Fruit fly (Drosophila melanogaster) whole organism, embryonic: ENCODE results near the gene CG5500.

Experiments
- CG10565 ChIP-seq: fragments of 200-800 bp; sonication (Bioruptor generic); optimal IDR thresholded peaks from 3 replicates; lab custom pipeline; 2016; ENCODE audit warnings: missing biosample characterization, mild to moderate bottlenecking, missing genetic modification characterization
- CG11398 ChIP-seq: fragments of 200-800 bp; sonication (Bioruptor generic); optimal IDR thresholded peaks from 2 replicates; lab custom pipeline; 2016; ENCODE audit warnings: missing biosample characterization, missing genetic modification characterization
- CG11456 ChIP-seq: fragments of 200-800 bp; sonication (Bioruptor generic); IDR thresholded peaks from 3 replicates; pipeline ENCODE4 v1.3.6; 2022; ENCODE audit warnings: missing biosample characterization, missing genetic modification characterization
- CG14667 ChIP-seq: fragments of 200-800 bp; sonication (Bioruptor generic); IDR thresholded peaks from 2 replicates; pipeline ENCODE4 v1.3.6; 2022; ENCODE audit warnings: missing biosample characterization, missing genetic modification characterization
- CG14965 ChIP-seq: fragments of 200-800 bp; sonication (Bioruptor generic); optimal IDR thresholded peaks from 2 replicates; lab custom pipeline; 2016; ENCODE audit warnings: missing biosample characterization, missing genetic modification characterization, borderline replicate concordance
- CG15601 ChIP-seq: fragments of 200-800 bp; sonication (Bioruptor generic); optimal IDR thresholded peaks from 3 replicates; lab custom pipeline; 2019; ENCODE audit warnings: missing biosample characterization, mild to moderate bottlenecking, missing genetic modification characterization, moderate library complexity
- CG1602 ChIP-seq: fragments of 200-800 bp; sonication (Bioruptor generic); optimal IDR thresholded peaks from 3 replicates; lab custom pipeline; 2016; ENCODE audit warnings: missing biosample characterization, missing genetic modification characterization
- CG17359 ChIP-seq: fragments of 200-800 bp; sonication (Bioruptor generic); optimal IDR thresholded peaks from 3 replicates; lab custom pipeline; 2018; ENCODE audit warnings: missing biosample characterization, mild to moderate bottlenecking, missing genetic modification characterization, moderate library complexity
- CG17568 ChIP-seq: fragments of 200-800 bp; sonication (Bioruptor generic); optimal IDR thresholded peaks from 2 replicates; lab custom pipeline; 2018; ENCODE audit warnings: missing biosample characterization, mild to moderate bottlenecking, missing genetic modification characterization, moderate library complexity
- CG2120 ChIP-seq: fragments of 200-800 bp; sonication (Bioruptor generic); optimal IDR thresholded peaks from 3 replicates; lab custom pipeline; 2016; ENCODE audit warnings: missing biosample characterization, missing genetic modification characterization
- CG6272 ChIP-seq: fragments of 200-800 bp; sonication (Bioruptor generic); IDR thresholded peaks from 2 replicates; pipeline ENCODE4 v1.3.6; 2022; ENCODE audit warnings: missing biosample characterization, missing genetic modification characterization
- CG6689 ChIP-seq: fragments of 200-800 bp; sonication (Bioruptor generic); IDR thresholded peaks from 2 replicates; pipeline ENCODE4 v1.3.6; 2022; ENCODE audit warnings: missing biosample characterization, missing genetic modification characterization
- CG7745 ChIP-seq: fragments of 200-800 bp; sonication (Bioruptor generic); optimal IDR thresholded peaks from 2 replicates; lab custom pipeline; 2018; ENCODE audit warnings: missing biosample characterization, mild to moderate bottlenecking, missing genetic modification characterization, moderate library complexity
- CG8478 ChIP-seq: fragments of >200 bp; optimal IDR thresholded peaks from 2 replicates; lab custom pipeline; 2018
- CG9797 ChIP-seq: fragments of 200-800 bp; sonication (Bioruptor generic); optimal IDR thresholded peaks from 3 replicates; lab custom pipeline; 2018; ENCODE audit warnings: missing biosample characterization, mild to moderate bottlenecking, missing genetic modification characterization
- CG9817 ChIP-seq: fragments of 200-800 bp; sonication (Bioruptor generic); optimal IDR thresholded peaks from 2 replicates; lab custom pipeline; 2018; ENCODE audit warnings: missing biosample characterization, mild to moderate bottlenecking, missing genetic modification characterization, moderate library complexity
- CkIIα-i1 ChIP-seq: fragments of 200-800 bp; sonication (Bioruptor generic); IDR thresholded peaks from 2 replicates; pipeline ENCODE4 v1.3.6; 2022; ENCODE audit warnings: missing biosample characterization, missing genetic modification characterization
- CrebB ChIP-seq: fragments of 200-800 bp; sonication (Bioruptor generic); optimal IDR thresholded peaks from 3 replicates; lab custom pipeline; 2018; ENCODE audit warnings: missing biosample characterization, mild to moderate bottlenecking, missing genetic modification characterization
- Dip3 ChIP-seq: fragments of 200-800 bp; sonication (Bioruptor generic); optimal IDR thresholded peaks from 3 replicates; lab custom pipeline; 2016; ENCODE audit warnings: missing biosample characterization, missing genetic modification characterization
- Dp ChIP-seq: fragments of 200-800 bp; sonication (Bioruptor generic); optimal IDR thresholded peaks from 2 replicates; lab custom pipeline; 2018; ENCODE audit warnings: missing biosample characterization, mild to moderate bottlenecking, missing genetic modification characterization, moderate library complexity
- HLHmδ ChIP-seq: fragments of 200-800 bp; sonication (Bioruptor generic); optimal IDR thresholded peaks from 2 replicates; lab custom pipeline; 2018; ENCODE audit warnings: missing biosample characterization, mild to moderate bottlenecking, missing genetic modification characterization, moderate library complexity
- HmgD ChIP-seq: fragments of 200-800 bp; sonication (Bioruptor generic); optimal IDR thresholded peaks from 3 replicates; lab custom pipeline; 2016; ENCODE audit warnings: missing biosample characterization, missing genetic modification characterization
- Med ChIP-seq: fragments of 200-800 bp; sonication (Bioruptor generic); peaks from one replicate; lab custom pipeline; 2016; ENCODE audit warnings: missing biosample characterization, missing genetic modification characterization, mild to moderate bottlenecking, inconsistent platforms, moderate library complexity
- Meics ChIP-seq: fragments of 200-800 bp; sonication (Bioruptor generic); optimal IDR thresholded peaks from 2 replicates; lab custom pipeline; 2017; ENCODE audit warnings: missing biosample characterization, mild to moderate bottlenecking, missing genetic modification characterization
- NC2β ChIP-seq: fragments of 200-800 bp; sonication (Bioruptor generic); optimal IDR thresholded peaks from 2 replicates; lab custom pipeline; 2016; ENCODE audit warnings: missing biosample characterization, missing genetic modification characterization
- Poxn ChIP-seq: fragments of 200-800 bp; sonication (Bioruptor generic); IDR thresholded peaks from 2 replicates; pipeline ENCODE4 v1.3.6; 2022; ENCODE audit warnings: missing biosample characterization, missing genetic modification characterization
- Ravus ChIP-seq: fragments of 200-800 bp; sonication (Bioruptor generic); IDR thresholded peaks from 2 replicates; pipeline ENCODE4 v1.3.6; 2022; ENCODE audit warnings: missing biosample characterization, missing genetic modification characterization
- Sox102F ChIP-seq: fragments of 200-800 bp; sonication (Bioruptor generic); optimal IDR thresholded peaks from 2 replicates; lab custom pipeline; 2018; ENCODE audit warnings: missing biosample characterization, mild to moderate bottlenecking, missing genetic modification characterization, moderate library complexity
- abd-A ChIP-seq: fragments of 200-800 bp; sonication (Bioruptor generic); optimal IDR thresholded peaks from 3 replicates; lab custom pipeline; 2019; ENCODE audit warnings: missing biosample characterization, mild to moderate bottlenecking, missing genetic modification characterization, moderate library complexity
- az2 ChIP-seq: fragments of 200-800 bp; sonication (Bioruptor generic); optimal IDR thresholded peaks from 3 replicates; lab custom pipeline; 2016; ENCODE audit warnings: missing biosample characterization, missing genetic modification characterization
- br ChIP-seq: fragments of >200 bp; optimal IDR thresholded peaks from 2 replicates; lab custom pipeline; 2017
- croc ChIP-seq: fragments of 200-800 bp; sonication (Bioruptor generic); conservative IDR thresholded peaks from 3 replicates; pipeline ENCODE4 v1.3.6; 2022; ENCODE audit warnings: missing biosample characterization, missing genetic modification characterization
- fd102C ChIP-seq: fragments of 200-800 bp; sonication (Bioruptor generic); optimal IDR thresholded peaks from 2 replicates; lab custom pipeline; 2018; ENCODE audit warnings: missing biosample characterization, mild to moderate bottlenecking, missing genetic modification characterization, moderate library complexity
- fu2 ChIP-seq: fragments of 200-800 bp; sonication (Bioruptor generic); optimal IDR thresholded peaks from 2 replicates; lab custom pipeline; 2016; ENCODE audit warnings: missing biosample characterization, missing genetic modification characterization
- gem ChIP-seq: fragments of 200-800 bp; sonication (Bioruptor generic); optimal IDR thresholded peaks from 2 replicates; lab custom pipeline; 2019; ENCODE audit warnings: missing biosample characterization, mild to moderate bottlenecking, missing genetic modification characterization, moderate library complexity
- gro ChIP-seq: fragments of 200-800 bp; sonication (Bioruptor generic); optimal IDR thresholded peaks from 2 replicates; lab custom pipeline; 2016; ENCODE audit warnings: missing biosample characterization, missing genetic modification characterization
- gsb-n ChIP-seq: fragments of 200-800 bp; sonication (Bioruptor generic); optimal IDR thresholded peaks from 3 replicates; lab custom pipeline; 2018; ENCODE audit warnings: missing biosample characterization, mild to moderate bottlenecking, missing genetic modification characterization
- hb ChIP-seq: fragments of 200-800 bp; sonication (Bioruptor generic); IDR thresholded peaks from 3 replicates; pipeline ENCODE4 v1.3.6; 2022; ENCODE audit warnings: missing biosample characterization, missing genetic modification characterization; ENCODE audit not compliant: partially characterized antibody
- kah ChIP-seq: fragments of 200-800 bp; sonication (Bioruptor generic); optimal IDR thresholded peaks from 2 replicates; lab custom pipeline; 2018; ENCODE audit warnings: missing biosample characterization, mild to moderate bottlenecking, missing genetic modification characterization
- knrl ChIP-seq: fragments of 200-800 bp; sonication (Bioruptor generic); IDR thresholded peaks from 3 replicates; pipeline ENCODE4 v1.3.6; 2022; ENCODE audit warnings: missing biosample characterization, missing genetic modification characterization; ENCODE audit not compliant: partially characterized antibody
- lmd ChIP-seq: fragments of 200-800 bp; sonication (Bioruptor generic); IDR thresholded peaks from 2 replicates; pipeline ENCODE4 v1.3.6; 2022; ENCODE audit warnings: missing biosample characterization, missing genetic modification characterization
- nerfin-1 ChIP-seq: fragments of 200-800 bp; sonication (Bioruptor generic); optimal IDR thresholded peaks from 3 replicates; lab custom pipeline; 2019; ENCODE audit warnings: missing biosample characterization, mild to moderate bottlenecking, missing genetic modification characterization, moderate library complexity
- onecut ChIP-seq: fragments of 200-800 bp; sonication (Bioruptor generic); IDR thresholded peaks from 2 replicates; pipeline ENCODE4 v1.3.6; 2022; ENCODE audit warnings: missing biosample characterization, missing genetic modification characterization
- peb ChIP-seq: fragments of 200-800 bp; sonication (Bioruptor generic); IDR thresholded peaks from 2 replicates; pipeline ENCODE4 v1.3.6; 2022; ENCODE audit warnings: missing biosample characterization, missing genetic modification characterization
- pfk ChIP-seq: fragments of 200-800 bp; sonication (Bioruptor generic); optimal IDR thresholded peaks from 2 replicates; lab custom pipeline; 2018; ENCODE audit warnings: missing biosample characterization, mild to moderate bottlenecking, missing genetic modification characterization, moderate library complexity
- rib ChIP-seq: fragments of 200-800 bp; sonication (Bioruptor generic); IDR thresholded peaks from 2 replicates; pipeline ENCODE4 v1.3.6; 2022; ENCODE audit warnings: missing biosample characterization, missing genetic modification characterization
- sc ChIP-seq, 3 experiments: fragments of >200 bp in 2 of 3; fragments of 200-800 bp in 1 of 3; sonication (Bioruptor generic) in 1 of 3; optimal IDR thresholded peaks; 2 replicates in 2 of 3; 3 replicates in 1 of 3; lab custom pipeline; 2017; ENCODE audit warnings: mild to moderate bottlenecking in 1 of 3, missing biosample characterization in 1 of 3, missing genetic modification characterization in 1 of 3, missing genetic modification reagents in 1 of 3
- seq ChIP-seq: fragments of 200-800 bp; sonication (Bioruptor generic); IDR thresholded peaks from 2 replicates; pipeline ENCODE4 v1.3.6; 2022; ENCODE audit warnings: missing biosample characterization, missing genetic modification characterization
- sob ChIP-seq: fragments of 200-800 bp; sonication (Bioruptor generic); IDR thresholded peaks from 2 replicates; pipeline ENCODE4 v1.3.6; 2022; ENCODE audit warnings: missing biosample characterization, missing genetic modification characterization
- tin ChIP-seq: fragments of 200-800 bp; sonication (Bioruptor generic); optimal IDR thresholded peaks from 3 replicates; lab custom pipeline; 2016; ENCODE audit warnings: missing biosample characterization, missing genetic modification characterization
- tna ChIP-seq: fragments of 200-800 bp; sonication (Bioruptor generic); IDR thresholded peaks from 2 replicates; pipeline ENCODE4 v1.3.6; 2022; ENCODE audit warnings: missing biosample characterization, missing genetic modification characterization; ENCODE audit not compliant: partially characterized antibody
- unpg ChIP-seq: fragments of 200-800 bp; sonication (Bioruptor generic); optimal IDR thresholded peaks from 3 replicates; lab custom pipeline; 2018; ENCODE audit warnings: missing biosample characterization, mild to moderate bottlenecking, missing genetic modification characterization, moderate library complexity

Gene CG5500

DNA sequence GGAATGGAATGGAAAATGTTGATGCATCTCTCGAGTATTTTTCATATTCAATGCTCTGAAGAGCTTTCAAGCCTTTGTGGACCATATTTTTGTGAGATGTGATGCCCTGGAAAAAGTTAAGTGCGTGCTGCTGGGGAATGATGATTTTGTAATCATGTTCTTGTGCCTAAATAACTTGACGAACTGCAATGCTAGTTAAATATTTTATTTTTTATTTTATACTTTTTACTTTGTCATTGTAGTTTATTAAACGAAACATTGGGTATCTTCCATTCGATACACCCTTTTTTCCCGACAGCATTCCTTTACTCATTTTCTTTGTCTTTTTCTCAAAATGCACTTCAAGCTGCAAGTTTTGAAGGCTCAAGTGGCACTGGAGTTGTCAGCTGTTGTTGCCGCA, 23.6 kb downstream of the CG5500 start (continued):
- TF ChIP-seq kah (GFP tag; lab: Kevin White, UChicago) (no peak), Ravus (GFP tag; lab: Robert Waterston, UW) (no peak), Med (GFP tag; lab: Kevin White, UChicago) (peak; percentile 27), HLHmδ (GFP tag; lab: Kevin White, UChicago) (no peak), Sox102F (GFP tag; lab: Kevin White, UChicago) (peak; percentile 78), br (lab: Kevin White, UChicago) (no peak), Dp (GFP tag; lab: Kevin White, UChicago) (no peak), fd102C (GFP tag; lab: Kevin White, UChicago) (no peak), CrebB (tag; lab: Kevin White, UChicago) (no peak), nerfin-1 (tag; lab: Kevin White, UChicago) (no peak), pfk (GFP tag; lab: Kevin White, UChicago) (no peak), CG11398 (no peak), seq (no peak), CG7745 (tag; lab: Kevin White, UChicago) (no peak), gem (tag; lab: Kevin White, UChicago) (peak; percentile 72), Poxn (GFP tag; lab: Robert Waterston, UW) (no peak), CG14965 (GFP tag; lab: Kevin White, UChicago) (no peak), peb (GFP tag; lab: Robert Waterston, UW) (no peak), CG8478 (lab: Kevin White, UChicago) (no peak), sc (optimal IDR thresholded peaks at IDR 0.05; lab: Kevin White, UChicago) (no peak), sc (GFP tag; optimal IDR thresholded peaks at IDR 0.05; lab: Kevin White, UChicago) (peak; percentile 42), fu2 (GFP tag; lab: Kevin White, UChicago) (no peak), NC2β (GFP tag; lab: Kevin White, UChicago) (no peak), CG6689 (GFP tag; lab: Robert Waterston, UW) (peak; percentile 56), hb (GFP tag; lab: Robert Waterston, UW) (no peak), CG17359 (tag; lab: Kevin White, UChicago) (peak; percentile 67), abd-A (no peak), unpg (GFP tag; lab: Kevin White, UChicago) (peak; percentile 57), CG17568 (GFP tag; lab: Kevin White, UChicago) (no peak), az2 (GFP tag; lab: Kevin White, UChicago) (peak; percentile 65), CG9817 (tag; lab: Kevin White, UChicago) (no peak), CG11456 (GFP tag; lab: Robert Waterston, UW) (0 out of 3 replicates have a peak, but pooled peaks have one; percentile 47), tin (GFP tag; lab: Kevin White, UChicago) (peak; percentile 49), tna (no peak), CG9797 (GFP tag; lab: Kevin White, UChicago) (no peak), Dip3 (GFP tag; lab: Kevin White, UChicago) (no peak), CG10565 (GFP tag; lab: Kevin White, UChicago) (no peak), CG2120 (GFP tag; lab: Kevin White, UChicago) (no peak), CG14667 (peak; percentile 32; the same call in 1 of the 2 replicates), croc (GFP tag; lab: Robert Waterston, UW) (peak; percentile 48), Meics (GFP tag; lab: Kevin White, UChicago) (no peak), gsb-n (tag; lab: Kevin White, UChicago) (peak; percentile 8), gro (GFP tag; lab: Kevin White, UChicago) (no peak), knrl (GFP tag; lab: Robert Waterston, UW) (no peak), CkIIα-i1 (GFP tag; lab: Robert Waterston, UW) (no peak), CG6272 (GFP tag; lab: Robert Waterston, UW) (no peak), rib (GFP tag; lab: Robert Waterston, UW) (no peak), sob (peak; percentile 30; the same call in 1 of the 2 replicates), lmd (GFP tag; lab: Robert Waterston, UW) (peak; percentile 55), onecut (GFP tag; lab: Robert Waterston, UW) (no peak), HmgD (GFP tag; lab: Kevin White, UChicago) (no peak), CG15601 (tag; lab: Kevin White, UChicago) (peak; percentile 26), CG1602 (GFP tag; lab: Kevin White, UChicago) (no peak)
